Worm (Caenorhabditis elegans) whole organism, L4 larva: ENCODE measurements around the gene K10D2.8.
"Not testable (repeated sequence)": the region's sequence is repeated elsewhere in the genome, so short reads cannot be mapped to it uniquely, and the experiment has no call there.

Experiments
- aly-2 ChIP-seq: sonication (generic microtip); optimal IDR thresholded peaks from 2 replicates; lab custom pipeline; 2018; ENCODE audit warnings: missing biosample characterization, missing genetic modification characterization
- ceh-28 ChIP-seq: fragments of 150-350 bp; optimal IDR thresholded peaks from 2 replicates; lab custom pipeline; 2014; ENCODE audit warnings: missing biosample characterization, missing genetic modification reagents, missing genetic modification characterization
- egl-43 ChIP-seq: fragments of 200-800 bp; sonication (Bioruptor generic); IDR thresholded peaks from 2 replicates; pipeline ENCODE4 v1.3.6; 2022; ENCODE audit warnings: missing genetic modification reagents, missing genetic modification characterization, missing compliant biosample characterization
- lin-15B ChIP-seq: fragments of 150-350 bp; sonication (generic microtip); optimal IDR thresholded peaks from 3 replicates; lab custom pipeline; 2014; ENCODE audit warnings: missing biosample characterization, missing genetic modification characterization
- snpc-4 ChIP-seq: fragments of 150-350 bp; optimal IDR thresholded peaks from 2 replicates; lab custom pipeline; 2014; ENCODE audit warnings: missing biosample characterization, missing genetic modification characterization
- unc-62 ChIP-seq, 3 experiments: fragments of 150-350 bp in 1 of 3; sonication (generic microtip); optimal IDR thresholded peaks in 2 of 3; peaks in 1 of 3; 1 replicate in 1 of 3; 2 replicates in 2 of 3; lab custom pipeline; 2014 to 2017; ENCODE audit warnings: missing biosample characterization in 3 of 3, missing genetic modification characterization in 3 of 3, missing genetic modification reagents in 3 of 3, missing genotype in 1 of 3

- TF ChIP-seq ceh-28 (tag; lab: Kevin White, UChicago); unc-62 (GFP tag; optimal IDR thresholded peaks at IDR 0.05 in 1 of 2; lab: Kevin White, UChicago); unc-62 (tag; optimal IDR thresholded peaks at IDR 0.05; lab: Kevin White, UChicago); egl-43 (GFP tag; lab: Robert Waterston, UW); aly-2 (tag; lab: Kevin White, UChicago); lin-15B; snpc-4: not testable (repeated sequence)
Observed at ce11 chrIII:5211137-5211648, 22.7 kb downstream of the K10D2.8 start.
